Fruit fly (Drosophila melanogaster) whole organism, embryonic: Measurements from ENCODE around the gene Ppm1.
A peak's percentile ranks its signal among the peaks of the same experiment; 100 is the strongest.

Experiments
- Adf1 ChIP-seq: fragments of 200-800 bp; sonication (Bioruptor generic); IDR thresholded peaks from 2 replicates; pipeline ENCODE4 v1.3.6; 2022; ENCODE audit warnings: missing biosample characterization, missing genetic modification characterization
- Antp ChIP-seq: fragments of 200-800 bp; sonication (Bioruptor generic); optimal IDR thresholded peaks from 3 replicates; lab custom pipeline; 2016; ENCODE audit warnings: missing biosample characterization, missing genetic modification characterization
- CG10147 ChIP-seq: fragments of 200-800 bp; sonication (Bioruptor generic); optimal IDR thresholded peaks from 2 replicates; lab custom pipeline; 2019; ENCODE audit warnings: missing biosample characterization, mild to moderate bottlenecking, missing genetic modification characterization, moderate library complexity
- CG1024 ChIP-seq: fragments of 200-800 bp; sonication (Bioruptor generic); IDR thresholded peaks from 2 replicates; pipeline ENCODE4 v1.3.6; 2022; ENCODE audit warnings: missing biosample characterization, missing genetic modification characterization
- CG10543 ChIP-seq: fragments of 200-800 bp; sonication (Bioruptor generic); optimal IDR thresholded peaks from 3 replicates; lab custom pipeline; 2017; ENCODE audit warnings: missing biosample characterization, mild to moderate bottlenecking, missing genetic modification characterization, moderate library complexity
- CG10959 ChIP-seq: fragments of 200-800 bp; sonication (Bioruptor generic); IDR thresholded peaks from 2 replicates; pipeline ENCODE4 v1.3.6; 2022; ENCODE audit warnings: missing biosample characterization, missing genetic modification characterization
- CG12104 ChIP-seq: fragments of 200-800 bp; sonication (Bioruptor generic); optimal IDR thresholded peaks from 3 replicates; lab custom pipeline; 2016; ENCODE audit warnings: missing biosample characterization, missing genetic modification characterization
- CG13287 ChIP-seq: fragments of 200-800 bp; sonication (Bioruptor generic); IDR thresholded peaks from 2 replicates; pipeline ENCODE4 v1.3.6; 2022; ENCODE audit warnings: missing biosample characterization, missing genetic modification characterization; ENCODE audit not compliant: partially characterized antibody
- CG14667 ChIP-seq: fragments of 200-800 bp; sonication (Bioruptor generic); IDR thresholded peaks from 2 replicates; pipeline ENCODE4 v1.3.6; 2022; ENCODE audit warnings: missing biosample characterization, missing genetic modification characterization
- CG15269 ChIP-seq: fragments of 200-800 bp; sonication (Bioruptor generic); optimal IDR thresholded peaks from 2 replicates; lab custom pipeline; 2018; ENCODE audit warnings: missing biosample characterization, mild to moderate bottlenecking, missing genetic modification characterization, moderate library complexity
- CG15514 ChIP-seq: fragments of 200-800 bp; sonication (Bioruptor generic); optimal IDR thresholded peaks from 3 replicates; lab custom pipeline; 2017; ENCODE audit warnings: missing biosample characterization, missing genetic modification characterization, mild to moderate bottlenecking, moderate library complexity, missing genetic modification reagents
- CG15696 ChIP-seq: fragments of 200-800 bp; sonication (Bioruptor generic); optimal IDR thresholded peaks from 2 replicates; lab custom pipeline; 2019; ENCODE audit warnings: missing biosample characterization, mild to moderate bottlenecking, missing genetic modification characterization, moderate library complexity
- CG16779 ChIP-seq: fragments of 200-800 bp; sonication (Bioruptor generic); IDR thresholded peaks from 2 replicates; pipeline ENCODE4 v1.3.6; 2022; ENCODE audit warnings: missing biosample characterization, missing genetic modification characterization
- CG2116 ChIP-seq: fragments of 200-800 bp; sonication (Bioruptor generic); optimal IDR thresholded peaks from 3 replicates; lab custom pipeline; 2018; ENCODE audit warnings: missing biosample characterization, mild to moderate bottlenecking, missing genetic modification characterization
- CG5180 ChIP-seq: fragments of 200-800 bp; sonication (Bioruptor generic); optimal IDR thresholded peaks from 3 replicates; lab custom pipeline; 2017; ENCODE audit warnings: missing biosample characterization, missing genetic modification characterization, mild to moderate bottlenecking, moderate library complexity, missing genetic modification reagents
- CG5953 ChIP-seq: fragments of 200-800 bp; sonication (Bioruptor generic); IDR thresholded peaks from 2 replicates; pipeline ENCODE4 v1.3.6; 2022; ENCODE audit warnings: missing biosample characterization, missing genetic modification characterization
- CG6683 ChIP-seq: fragments of 200-800 bp; sonication (Bioruptor generic); optimal IDR thresholded peaks from 2 replicates; lab custom pipeline; 2017; ENCODE audit warnings: missing biosample characterization, mild to moderate bottlenecking, missing genetic modification characterization, missing genetic modification reagents
- CG6765 ChIP-seq: fragments of 200-800 bp; sonication (Bioruptor generic); optimal IDR thresholded peaks from 3 replicates; lab custom pipeline; 2017; ENCODE audit warnings: missing biosample characterization, mild to moderate bottlenecking, missing genetic modification characterization
- CG7372 ChIP-seq: fragments of 200-800 bp; sonication (Bioruptor generic); IDR thresholded peaks from 2 replicates; pipeline ENCODE4 v1.3.6; 2022; ENCODE audit warnings: missing biosample characterization, missing genetic modification characterization
- CG8944 ChIP-seq: fragments of 200-800 bp; sonication (Bioruptor generic); optimal IDR thresholded peaks from 3 replicates; lab custom pipeline; 2016; ENCODE audit warnings: missing biosample characterization, missing genetic modification characterization
- Dbx ChIP-seq: fragments of 200-800 bp; sonication (Bioruptor generic); IDR thresholded peaks from 3 replicates; pipeline ENCODE4 v1.3.6; 2022; ENCODE audit warnings: missing biosample characterization, missing genetic modification characterization
- E2f2 ChIP-seq: fragments of 200-800 bp; sonication (Bioruptor generic); IDR thresholded peaks from 2 replicates; pipeline ENCODE4 v1.3.6; 2022; ENCODE audit warnings: missing biosample characterization, missing genetic modification characterization
- ERR ChIP-seq: fragments of 200-800 bp; sonication (Bioruptor generic); optimal IDR thresholded peaks from 2 replicates; lab custom pipeline; 2016; ENCODE audit warnings: missing biosample characterization, missing genetic modification characterization
- MBD-R2 ChIP-seq: fragments of 200-800 bp; sonication (Bioruptor generic); IDR thresholded peaks from 2 replicates; pipeline ENCODE4 v1.3.6; 2022; ENCODE audit warnings: missing biosample characterization, missing genetic modification characterization
- Nf-YB ChIP-seq: fragments of 200-800 bp; sonication (Bioruptor generic); optimal IDR thresholded peaks from 3 replicates; lab custom pipeline; 2019; ENCODE audit warnings: missing biosample characterization, mild to moderate bottlenecking, missing genetic modification characterization, moderate library complexity
- Spps ChIP-seq: fragments of 200-800 bp; sonication (Bioruptor generic); optimal IDR thresholded peaks from 2 replicates; lab custom pipeline; 2018; ENCODE audit warnings: missing biosample characterization, mild to moderate bottlenecking, missing genetic modification characterization
- Trl ChIP-seq, 3 experiments: fragments of >200 bp in 2 of 3; fragments of 200-800 bp in 1 of 3; sonication (Bioruptor generic) in 1 of 3; optimal IDR thresholded peaks; 2 replicates in 1 of 3; 3 replicates in 2 of 3; lab custom pipeline; 2016 to 2017; ENCODE audit warnings: missing biosample characterization in 1 of 3, missing genetic modification characterization in 1 of 3
- br ChIP-seq: fragments of >200 bp; optimal IDR thresholded peaks from 2 replicates; lab custom pipeline; 2017
- chinmo ChIP-seq: fragments of 200-800 bp; sonication (Bioruptor generic); IDR thresholded peaks from 4 replicates; pipeline ENCODE4 v1.3.6; 2022; ENCODE audit warnings: missing biosample characterization, missing genetic modification characterization; ENCODE audit not compliant: partially characterized antibody
- ci ChIP-seq: fragments of 200-800 bp; sonication (Bioruptor generic); IDR thresholded peaks from 3 replicates; pipeline ENCODE4 v1.3.6; 2022; ENCODE audit warnings: missing biosample characterization, missing genetic modification characterization
- corto ChIP-seq: fragments of 200-800 bp; sonication (Bioruptor generic); optimal IDR thresholded peaks from 2 replicates; lab custom pipeline; 2016; ENCODE audit warnings: missing biosample characterization, mild to moderate bottlenecking, missing genetic modification characterization, moderate library complexity
- crc ChIP-seq: fragments of 200-800 bp; sonication (Bioruptor generic); optimal IDR thresholded peaks from 2 replicates; lab custom pipeline; 2016; ENCODE audit warnings: missing biosample characterization, missing genetic modification characterization
- croc ChIP-seq: fragments of 200-800 bp; sonication (Bioruptor generic); conservative IDR thresholded peaks from 3 replicates; pipeline ENCODE4 v1.3.6; 2022; ENCODE audit warnings: missing biosample characterization, missing genetic modification characterization
- crol ChIP-seq: fragments of 200-800 bp; sonication (Bioruptor generic); IDR thresholded peaks from 2 replicates; pipeline ENCODE4 v1.3.6; 2022; ENCODE audit warnings: missing biosample characterization, missing genetic modification characterization
- cwo ChIP-seq: fragments of 200-800 bp; sonication (Bioruptor generic); optimal IDR thresholded peaks from 3 replicates; lab custom pipeline; 2017; ENCODE audit warnings: missing biosample characterization, missing genetic modification characterization, mild to moderate bottlenecking, moderate library complexity, missing genetic modification reagents
- dati ChIP-seq: fragments of 200-800 bp; sonication (Bioruptor generic); IDR thresholded peaks from 2 replicates; pipeline ENCODE4 v1.3.6; 2022; ENCODE audit warnings: missing biosample characterization, missing genetic modification characterization
- dmrt99B ChIP-seq: fragments of 200-800 bp; sonication (Bioruptor generic); optimal IDR thresholded peaks from 2 replicates; lab custom pipeline; 2018; ENCODE audit warnings: missing biosample characterization, mild to moderate bottlenecking, missing genetic modification characterization, moderate library complexity
- gsb ChIP-seq: fragments of 200-800 bp; sonication (Bioruptor generic); IDR thresholded peaks from 2 replicates; pipeline ENCODE4 v1.3.6; 2022; ENCODE audit warnings: missing biosample characterization, missing genetic modification characterization
- ham ChIP-seq: fragments of 200-800 bp; sonication (Bioruptor generic); IDR thresholded peaks from 2 replicates; pipeline ENCODE4 v1.3.6; 2022; ENCODE audit warnings: missing biosample characterization, missing genetic modification characterization
- her ChIP-seq: fragments of 200-800 bp; sonication (Bioruptor generic); optimal IDR thresholded peaks from 2 replicates; lab custom pipeline; 2016; ENCODE audit warnings: missing biosample characterization, missing genetic modification characterization
- lov ChIP-seq, 2 experiments: fragments of 200-800 bp in 1 of 2; fragments of >200 bp in 1 of 2; sonication (Bioruptor generic) in 1 of 2; IDR thresholded peaks in 1 of 2; optimal IDR thresholded peaks in 1 of 2; 2 replicates in 1 of 2; 3 replicates in 1 of 2; pipeline versions ENCODE4 v1.3.6 to Lab custom; 2017 to 2022; ENCODE audit warnings: missing biosample characterization in 1 of 2, missing genetic modification characterization in 1 of 2
- nerfin-2 ChIP-seq: fragments of 200-800 bp; sonication (Bioruptor generic); IDR thresholded peaks from 2 replicates; pipeline ENCODE4 v1.3.6; 2022; ENCODE audit warnings: missing biosample characterization, missing genetic modification characterization; ENCODE audit not compliant: partially characterized antibody
- phol ChIP-seq: fragments of 200-800 bp; sonication (Bioruptor generic); optimal IDR thresholded peaks from 3 replicates; lab custom pipeline; 2018; ENCODE audit warnings: missing biosample characterization, mild to moderate bottlenecking, missing genetic modification characterization, moderate library complexity
- ranshi ChIP-seq: fragments of 200-800 bp; sonication (Bioruptor generic); IDR thresholded peaks from 2 replicates; pipeline ENCODE4 v1.3.6; 2022; ENCODE audit warnings: missing biosample characterization, missing genetic modification characterization
- rib ChIP-seq: fragments of 200-800 bp; sonication (Bioruptor generic); IDR thresholded peaks from 2 replicates; pipeline ENCODE4 v1.3.6; 2022; ENCODE audit warnings: missing biosample characterization, missing genetic modification characterization
- sqz ChIP-seq: fragments of 200-800 bp; sonication (Bioruptor generic); optimal IDR thresholded peaks from 3 replicates; lab custom pipeline; 2018; ENCODE audit warnings: missing biosample characterization, mild to moderate bottlenecking, missing genetic modification characterization
- tx ChIP-seq: fragments of 200-800 bp; sonication (Bioruptor generic); optimal IDR thresholded peaks from 2 replicates; lab custom pipeline; 2016; ENCODE audit warnings: missing biosample characterization, missing genetic modification characterization
- vvl ChIP-seq: fragments of 200-800 bp; sonication (Bioruptor generic); IDR thresholded peaks from 2 replicates; pipeline ENCODE4 v1.3.6; 2022; ENCODE audit warnings: missing biosample characterization, missing genetic modification characterization
- zen ChIP-seq: fragments of 200-800 bp; sonication (Bioruptor generic); optimal IDR thresholded peaks from 3 replicates; lab custom pipeline; 2018; ENCODE audit warnings: missing biosample characterization, mild to moderate bottlenecking, missing genetic modification characterization, moderate library complexity
- zfh1 ChIP-seq: fragments of 200-800 bp; sonication (Bioruptor generic); IDR thresholded peaks from 3 replicates; pipeline ENCODE4 v1.3.6; 2022; ENCODE audit warnings: missing biosample characterization, missing genetic modification characterization

Gene Ppm1

DNA sequence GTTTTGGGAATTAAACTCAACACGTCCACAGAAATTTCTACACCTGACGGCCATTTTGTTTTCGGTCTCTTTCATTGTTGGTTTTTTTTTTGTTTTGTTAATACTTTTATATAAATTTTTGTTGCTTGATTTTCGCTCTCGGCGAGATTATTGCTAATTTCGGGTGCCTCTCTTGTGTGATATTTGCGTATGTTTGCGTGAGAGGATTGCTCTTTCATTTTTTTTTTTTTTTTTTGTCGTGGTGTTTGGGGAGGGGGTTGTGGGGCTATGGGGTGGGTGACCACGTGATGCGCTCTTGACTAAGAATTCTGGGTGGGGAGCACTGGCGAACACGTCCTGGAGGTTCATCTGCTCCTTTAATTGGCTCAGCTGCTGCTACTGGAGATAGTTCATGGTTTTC lies 44.8 kb downstream of the Ppm1 start (continued):
- TF ChIP-seq crol (GFP tag; lab: Robert Waterston, UW) (peak; percentile 76), nerfin-2 (GFP tag; lab: Robert Waterston, UW) (no peak), CG15696 (no peak), Dbx (GFP tag; lab: Robert Waterston, UW) (peak; percentile 54; the same call in 1 of the 3 replicates), CG15269 (tag; lab: Kevin White, UChicago) (no peak), CG10959 (GFP tag; lab: Robert Waterston, UW) (no peak), zen (tag; lab: Kevin White, UChicago) (no peak), CG5180 (GFP tag; lab: Kevin White, UChicago) (no peak), CG13287 (GFP tag; lab: Robert Waterston, UW) (no peak), chinmo (GFP tag; lab: Robert Waterston, UW) (peak; percentile 67; the same call in 1 of the 4 replicates), Trl (optimal IDR thresholded peaks at IDR 0.05; lab: Kevin White, UChicago) (peak in 1 of 2 experiments; percentile 78), Trl (GFP tag; optimal IDR thresholded peaks at IDR 0.05; lab: Kevin White, UChicago) (no peak), E2f2 (GFP tag; lab: Robert Waterston, UW) (no peak), CG5953 (GFP tag; lab: Robert Waterston, UW) (no peak), Adf1 (peak; percentile 51; the same call in 1 of the 2 replicates), ERR (GFP tag; lab: Kevin White, UChicago) (no peak), crc (GFP tag; lab: Kevin White, UChicago) (no peak), cwo (peak; percentile 50), CG15514 (GFP tag; lab: Kevin White, UChicago) (no peak), CG1024 (no peak), br (lab: Kevin White, UChicago) (no peak), ranshi (GFP tag; lab: Robert Waterston, UW) (no peak), CG6765 (GFP tag; lab: Kevin White, UChicago) (no peak), dati (GFP tag; lab: Robert Waterston, UW) (peak; percentile 18; the same call in 1 of the 2 replicates), croc (GFP tag; lab: Robert Waterston, UW) (no peak), CG12104 (GFP tag; lab: Kevin White, UChicago) (peak; percentile 5), vvl (GFP tag; lab: Robert Waterston, UW) (0 out of 2 replicates have a peak, but pooled peaks have one; percentile 38), rib (GFP tag; lab: Robert Waterston, UW) (peak; percentile 66), lov (optimal IDR thresholded peaks at IDR 0.05; lab: Kevin White, UChicago) (no peak), lov (GFP tag; IDR thresholded peaks at IDR 0.05; lab: Robert Waterston, UW) (no peak), CG14667 (GFP tag; lab: Robert Waterston, UW) (no peak), CG6683 (GFP tag; lab: Kevin White, UChicago) (no peak), zfh1 (GFP tag; lab: Robert Waterston, UW) (peak; percentile 13; the same call in 1 of the 3 replicates), dmrt99B (tag; lab: Kevin White, UChicago) (no peak), sqz (peak; percentile 15), CG10147 (GFP tag; lab: Kevin White, UChicago) (no peak), tx (no peak), corto (GFP tag; lab: Kevin White, UChicago) (no peak), CG8944 (GFP tag; lab: Kevin White, UChicago) (no peak), CG2116 (GFP tag; lab: Kevin White, UChicago) (no peak), phol (tag; lab: Kevin White, UChicago) (no peak), ham (GFP tag; lab: Robert Waterston, UW) (no peak), MBD-R2 (GFP tag; lab: Robert Waterston, UW) (no peak), ci (GFP tag; lab: Robert Waterston, UW) (0 out of 3 replicates have a peak, but pooled peaks have one; percentile 8), CG10543 (peak; percentile 21), Spps (tag; lab: Kevin White, UChicago) (no peak), gsb (GFP tag; lab: Robert Waterston, UW) (no peak), her (GFP tag; lab: Kevin White, UChicago) (no peak), Antp (GFP tag; lab: Kevin White, UChicago) (no peak), CG7372 (GFP tag; lab: Robert Waterston, UW) (no peak), Nf-YB (GFP tag; lab: Kevin White, UChicago) (no peak), CG16779 (GFP tag; lab: Robert Waterston, UW) (no peak)
